ENCODE assay signal across 7 worm cellular contexts in genomic region chrIV:15528826-15529225, ce11.
TF ChIP-seq lines count a peak whose summit lies in the region.
"Not testable (repeated sequence)": the region's sequence is repeated elsewhere in the genome, so short reads cannot be mapped to it uniquely, and the experiment has no call there.

No protein-coding gene starts in this region.

TF ChIP-seq in whole organism, L1 larva, 84 proteins besides CTCF, POLR2A, EP300 and RAD21:
- peak; percentile 7 for TF ChIP-seq lin-13 (GFP tag; optimal IDR thresholded peaks at IDR 0.05; lab: Kevin White, UChicago)
- peak; percentile 8; the same call in 1 of the 2 replicates for TF ChIP-seq isw-1 (GFP tag; IDR thresholded peaks at IDR 0.05; lab: Robert Waterston, UW)
- TF ChIP-seq mab-9 (GFP tag; IDR thresholded peaks at IDR 0.05; lab: Robert Waterston, UW), result 0 out of 2 replicates have a peak, but pooled peaks have one; percentile 42
- TF ChIP-seq dpl-1 (GFP tag; optimal IDR thresholded peaks at IDR 0.05; lab: Kevin White, UChicago), result peak in 2 of 3 experiments; percentile 7 to 13
- peak; percentile 27 for TF ChIP-seq F16B12.6 (tag; optimal IDR thresholded peaks at IDR 0.05; lab: Kevin White, UChicago)
- TF ChIP-seq nhr-19 (GFP tag; conservative IDR thresholded peaks at IDR 0.05; lab: Robert Waterston, UW), result peak; percentile 26
- TF ChIP-seq lsy-2 (tag; optimal IDR thresholded peaks at IDR 0.05; lab: Kevin White, UChicago), result peak; percentile 5 to 67
- TF ChIP-seq lin-14 (GFP tag; optimal IDR thresholded peaks at IDR 0.05; lab: Kevin White, UChicago), result peak; percentile 5
- peak; percentile 3 for TF ChIP-seq nhr-47 (tag; optimal IDR thresholded peaks at IDR 0.05; lab: Kevin White, UChicago)
- not testable (repeated sequence) for TF ChIP-seq efl-1 (optimal IDR thresholded peaks at IDR 0.05; lab: Kevin White, UChicago)
- TF ChIP-seq efl-1 (GFP tag; optimal IDR thresholded peaks at IDR 0.05 in 1 of 2; lab: Kevin White, UChicago), result peak in 1 of 2 experiments; percentile 12

TF ChIP-seq in whole organism, L2 larva, 48 proteins besides CTCF, POLR2A, EP300 and RAD21:
- peak; percentile 19 for TF ChIP-seq lin-13 (GFP tag; optimal IDR thresholded peaks at IDR 0.05; lab: Kevin White, UChicago)
- peak; percentile 27 for TF ChIP-seq unc-55 (GFP tag; optimal IDR thresholded peaks at IDR 0.05; lab: Kevin White, UChicago)
- peak in 1 of 2 experiments; percentile 59 for TF ChIP-seq lsy-2 (tag; optimal IDR thresholded peaks at IDR 0.05; lab: Kevin White, UChicago)

TF ChIP-seq in whole organism, L3 larva, 47 proteins besides CTCF, POLR2A, EP300 and RAD21:
- TF ChIP-seq lin-15B (tag; optimal IDR thresholded peaks at IDR 0.05; lab: Kevin White, UChicago), result peak; percentile 22

TF ChIP-seq in whole organism, L4 larva, 104 proteins besides CTCF, POLR2A, EP300 and RAD21:
- TF ChIP-seq set-16 (GFP tag; IDR thresholded peaks at IDR 0.05; lab: Robert Waterston, UW), result peak; percentile 31; the same call in 1 of the 2 replicates
- peak; percentile 76 for TF ChIP-seq ZK337.2 (GFP tag; IDR thresholded peaks at IDR 0.05; lab: Robert Waterston, UW)
- TF ChIP-seq vab-7 (GFP tag; IDR thresholded peaks at IDR 0.05; lab: Robert Waterston, UW), result peak; percentile 65; the same call in 1 of the 2 replicates
- peak; percentile 64; the same call in 1 of the 2 replicates for TF ChIP-seq tra-1 (GFP tag; IDR thresholded peaks at IDR 0.05; lab: Robert Waterston, UW)
- TF ChIP-seq php-3 (GFP tag; IDR thresholded peaks at IDR 0.05; lab: Robert Waterston, UW), result 0 out of 2 replicates have a peak, but pooled peaks have one; percentile 32
- peak; percentile 74 for TF ChIP-seq lin-38 (GFP tag; IDR thresholded peaks at IDR 0.05; lab: Robert Waterston, UW)
- TF ChIP-seq unc-130 (GFP tag; optimal IDR thresholded peaks at IDR 0.05; lab: Kevin White, UChicago), result peak; percentile 59
- TF ChIP-seq lsy-2 (tag; optimal IDR thresholded peaks at IDR 0.05; lab: Kevin White, UChicago), result peak in 1 of 2 experiments; percentile 55
- 0 out of 2 replicates have a peak, but pooled peaks have one; percentile 13 for TF ChIP-seq dmd-9 (GFP tag; IDR thresholded peaks at IDR 0.05; lab: Robert Waterston, UW)
- TF ChIP-seq Y48G9A.11 (GFP tag; IDR thresholded peaks at IDR 0.05; lab: Robert Waterston, UW), result peak; percentile 62
- peak; percentile 97 for TF ChIP-seq snpc-1.2 (GFP tag; IDR thresholded peaks at IDR 0.05; lab: Robert Waterston, UW)
- TF ChIP-seq mes-2 (tag; optimal IDR thresholded peaks at IDR 0.05; lab: Kevin White, UChicago; ENCODE audit: poor library complexity, severe bottlenecking), result peak; percentile 71
- peak; percentile 23; the same call in 1 of the 2 replicates for TF ChIP-seq dmd-6 (GFP tag; IDR thresholded peaks at IDR 0.05; lab: Robert Waterston, UW)
- TF ChIP-seq aha-1 (tag; lab: Kevin White, UChicago), result peak; percentile 22

TF ChIP-seq in whole organism, early embryonic, 17 proteins besides CTCF, POLR2A, EP300 and RAD21:
- 0 out of 2 replicates have a peak, but pooled peaks have one; percentile 28 for TF ChIP-seq pes-1 (GFP tag; IDR thresholded peaks at IDR 0.05; lab: Robert Waterston, UW)

TF ChIP-seq in whole organism, mixed stage, embryonic, 35 proteins besides CTCF, POLR2A, EP300 and RAD21:
- peak; percentile 86 for TF ChIP-seq lsy-2 (tag; optimal IDR thresholded peaks at IDR 0.05; lab: Kevin White, UChicago)
TF ChIP-seq in whole organism, mixed stage, embryonic: peak in this region for 1; not testable (repeated sequence) for 34.

TF ChIP-seq in whole organism, young adult, 124 proteins besides CTCF, POLR2A, EP300 and RAD21:
- TF ChIP-seq rcor-1 (GFP tag; IDR thresholded peaks at IDR 0.05; lab: Robert Waterston, UW), result peak; percentile 54
- peak; percentile 65 for TF ChIP-seq F33H1.4 (GFP tag; IDR thresholded peaks at IDR 0.05; lab: Robert Waterston, UW)
- peak; percentile 76 for TF ChIP-seq Y67H2A.10 (GFP tag; conservative IDR thresholded peaks at IDR 0.05; lab: Robert Waterston, UW)
- peak; percentile 94 for TF ChIP-seq B0019.2 (GFP tag; conservative IDR thresholded peaks at IDR 0.05; lab: Robert Waterston, UW)
- peak; percentile 76; the same call in 1 of the 2 replicates for TF ChIP-seq lir-1 (GFP tag; conservative IDR thresholded peaks at IDR 0.05; lab: Robert Waterston, UW)
- 0 out of 2 replicates have a peak, but pooled peaks have one; percentile 12 for TF ChIP-seq ztf-6 (GFP tag; IDR thresholded peaks at IDR 0.05; lab: Robert Waterston, UW)
- TF ChIP-seq madf-10 (tag; optimal IDR thresholded peaks at IDR 0.05; lab: Kevin White, UChicago), result peak; percentile 11
- TF ChIP-seq bed-2 (GFP tag; IDR thresholded peaks at IDR 0.05; lab: Robert Waterston, UW), result peak; percentile 84
- TF ChIP-seq ztf-28 (GFP tag; IDR thresholded peaks at IDR 0.05; lab: Robert Waterston, UW), result peak; percentile 96
- peak; percentile 94 for TF ChIP-seq dox-1 (GFP tag; IDR thresholded peaks at IDR 0.05; lab: Robert Waterston, UW)
- TF ChIP-seq Y79H2A.3 (GFP tag; conservative IDR thresholded peaks at IDR 0.05; lab: Robert Waterston, UW), result 0 out of 2 replicates have a peak, but pooled peaks have one; percentile 56
- TF ChIP-seq unc-130 (GFP tag; optimal IDR thresholded peaks at IDR 0.05; lab: Kevin White, UChicago), result peak; percentile 25
- TF ChIP-seq snpc-4 (GFP tag; optimal IDR thresholded peaks at IDR 0.05; lab: Kevin White, UChicago), result peak; percentile 50
- peak in 3 of 4 experiments; percentile 69 to 92 (median 81) for TF ChIP-seq snpc-4 (tag; optimal IDR thresholded peaks at IDR 0.05; lab: Kevin White, UChicago)
- peak; percentile 95 for TF ChIP-seq hmg-1.2 (GFP tag; IDR thresholded peaks at IDR 0.05; lab: Robert Waterston, UW)
- TF ChIP-seq hsf-1 (GFP tag; IDR thresholded peaks at IDR 0.05; lab: Robert Waterston, UW), result peak; percentile 73
- TF ChIP-seq nfyb-1 (GFP tag; IDR thresholded peaks at IDR 0.05; lab: Robert Waterston, UW), result peak; percentile 66; the same call in 1 of the 2 replicates
- TF ChIP-seq ceh-91 (GFP tag; IDR thresholded peaks at IDR 0.05; lab: Robert Waterston, UW), result peak; percentile 91
- peak; percentile 70; the same call in 1 of the 2 replicates for TF ChIP-seq egrh-3 (GFP tag; IDR thresholded peaks at IDR 0.05; lab: Robert Waterston, UW)
- TF ChIP-seq attf-6 (GFP tag; IDR thresholded peaks at IDR 0.05; lab: Robert Waterston, UW), result peak; percentile 97
- peak; percentile 82 for TF ChIP-seq pbrm-1 (GFP tag; IDR thresholded peaks at IDR 0.05; lab: Robert Waterston, UW)
- TF ChIP-seq mcd-1 (GFP tag; IDR thresholded peaks at IDR 0.05; lab: Robert Waterston, UW), result peak; percentile 80
- TF ChIP-seq lsl-1 (GFP tag; optimal IDR thresholded peaks at IDR 0.05; lab: Kevin White, UChicago), result peak; percentile 78
- TF ChIP-seq cebp-1 (GFP tag; IDR thresholded peaks at IDR 0.05; lab: Robert Waterston, UW), result 0 out of 2 replicates have a peak, but pooled peaks have one; percentile 40
- not testable (repeated sequence) for TF ChIP-seq cebp-1 (tag; optimal IDR thresholded peaks at IDR 0.05; lab: Kevin White, UChicago)
- peak; percentile 94 for TF ChIP-seq ztf-25 (GFP tag; IDR thresholded peaks at IDR 0.05; lab: Robert Waterston, UW)
- TF ChIP-seq ekl-4 (GFP tag; IDR thresholded peaks at IDR 0.05; lab: Robert Waterston, UW), result peak; percentile 48
- 0 out of 2 replicates have a peak, but pooled peaks have one; percentile 18 for TF ChIP-seq C17E4.6 (GFP tag; IDR thresholded peaks at IDR 0.05; lab: Robert Waterston, UW)
- peak; percentile 70 for TF ChIP-seq madf-8 (GFP tag; conservative IDR thresholded peaks at IDR 0.05; lab: Robert Waterston, UW)
- TF ChIP-seq let-526 (GFP tag; IDR thresholded peaks at IDR 0.05; lab: Robert Waterston, UW), result peak; percentile 80; the same call in 1 of the 2 replicates
- TF ChIP-seq lin-26 (GFP tag; IDR thresholded peaks at IDR 0.05; lab: Robert Waterston, UW), result peak; percentile 51; the same call in 1 of the 2 replicates
- TF ChIP-seq tbp1 (GFP tag; optimal IDR thresholded peaks at IDR 0.05; lab: Kevin White, UChicago), result peak; percentile 61
- TF ChIP-seq aptf-2 (GFP tag; conservative IDR thresholded peaks at IDR 0.05; lab: Robert Waterston, UW), result peak; percentile 78; the same call in 1 of the 2 replicates
- TF ChIP-seq Y53F4B.3 (GFP tag; IDR thresholded peaks at IDR 0.05; lab: Robert Waterston, UW), result peak; percentile 59; the same call in 1 of the 2 replicates
- peak; percentile 15 for TF ChIP-seq ztf-18 (tag; optimal IDR thresholded peaks at IDR 0.05; lab: Kevin White, UChicago)
- TF ChIP-seq D2030.7 (GFP tag; IDR thresholded peaks at IDR 0.05; lab: Robert Waterston, UW), result peak; percentile 91
- TF ChIP-seq attf-3 (GFP tag; conservative IDR thresholded peaks at IDR 0.05; lab: Robert Waterston, UW), result peak; percentile 38; the same call in 1 of the 2 replicates
- peak; percentile 36 for TF ChIP-seq lin-54 (GFP tag; optimal IDR thresholded peaks at IDR 0.05; lab: Kevin White, UChicago)
- TF ChIP-seq Y95B8A.8 (GFP tag; IDR thresholded peaks at IDR 0.05; lab: Robert Waterston, UW), result peak; percentile 89; the same call in 1 of the 2 replicates
- TF ChIP-seq madf-6 (GFP tag; IDR thresholded peaks at IDR 0.05; lab: Robert Waterston, UW), result peak; percentile 75
TF ChIP-seq in whole organism, young adult: peak in this region for 38; not testable (repeated sequence) for 86.
